Worm (Caenorhabditis elegans) whole organism, late embryonic: ENCODE data around the gene vps-41.

Experiments used
- C08G9.2 ChIP-seq: sonication (generic microtip); optimal IDR thresholded peaks from 2 replicates; lab custom pipeline; 2016; ENCODE audit warnings: mild to moderate bottlenecking, missing genetic modification characterization, moderate library complexity, missing compliant biosample characterization
- F13H6.1 ChIP-seq: sonication (generic microtip); optimal IDR thresholded peaks from 2 replicates; lab custom pipeline; 2016; ENCODE audit warnings: missing genetic modification characterization, missing compliant biosample characterization
- K02D7.2 ChIP-seq: sonication (generic microtip); optimal IDR thresholded peaks from 2 replicates; lab custom pipeline; 2017; ENCODE audit warnings: mild to moderate bottlenecking, missing genetic modification characterization, missing compliant biosample characterization
- K09A11.1 ChIP-seq: sonication (generic microtip); optimal IDR thresholded peaks from 2 replicates; lab custom pipeline; 2017; ENCODE audit warnings: antibody characterized with exemption, mild to moderate bottlenecking, missing genetic modification characterization, missing compliant biosample characterization; ENCODE audit not compliant: insufficient read depth
- T23F11.4 ChIP-seq: fragments of 200-800 bp; sonication (Bioruptor generic); optimal IDR thresholded peaks from 2 replicates; lab custom pipeline; 2018; ENCODE audit warnings: mild to moderate bottlenecking, missing genetic modification characterization, missing compliant biosample characterization
- Y22D7AL.16 ChIP-seq: sonication (generic microtip); optimal IDR thresholded peaks from 2 replicates; lab custom pipeline; 2016; ENCODE audit warnings: missing genetic modification characterization, missing compliant biosample characterization
- ahr-1 ChIP-seq: sonication (generic microtip); optimal IDR thresholded peaks from 2 replicates; lab custom pipeline; 2016; ENCODE audit warnings: missing genetic modification characterization, missing compliant biosample characterization
- ceh-14 ChIP-seq: sonication (generic microtip); optimal IDR thresholded peaks from 2 replicates; lab custom pipeline; 2016; ENCODE audit warnings: missing genotype, missing genetic modification characterization, missing compliant biosample characterization
- ceh-18 ChIP-seq: sonication (generic microtip); optimal IDR thresholded peaks from 2 replicates; lab custom pipeline; 2016; ENCODE audit warnings: missing genetic modification characterization, missing compliant biosample characterization
- ceh-19 ChIP-seq: fragments of 200-800 bp; sonication (Bioruptor generic); optimal IDR thresholded peaks from 2 replicates; lab custom pipeline; 2018; ENCODE audit warnings: mild to moderate bottlenecking, missing genetic modification characterization, missing compliant biosample characterization
- ceh-2 ChIP-seq: sonication (generic microtip); optimal IDR thresholded peaks from 2 replicates; lab custom pipeline; 2016; ENCODE audit warnings: missing genotype, missing genetic modification characterization, missing compliant biosample characterization
- ceh-22 ChIP-seq: sonication (generic microtip); optimal IDR thresholded peaks from 2 replicates; lab custom pipeline; 2017; ENCODE audit warnings: missing biosample characterization, missing genetic modification characterization
- ceh-30 ChIP-seq: fragments of 150-350 bp; optimal IDR thresholded peaks from 2 replicates; lab custom pipeline; 2014; ENCODE audit warnings: missing biosample characterization, missing genetic modification characterization
- ceh-31 ChIP-seq: sonication (generic microtip); optimal IDR thresholded peaks from 2 replicates; lab custom pipeline; 2016; ENCODE audit warnings: missing genetic modification characterization, missing compliant biosample characterization
- ceh-34 ChIP-seq: sonication (generic microtip); optimal IDR thresholded peaks from 2 replicates; lab custom pipeline; 2016; ENCODE audit warnings: mild to moderate bottlenecking, missing genetic modification characterization, missing compliant biosample characterization
- ceh-45 ChIP-seq: fragments of 200-800 bp; sonication (Bioruptor generic); IDR thresholded peaks from 2 replicates; pipeline ENCODE4 v1.3.6; 2022; ENCODE audit warnings: missing genetic modification reagents, missing genetic modification characterization, missing compliant biosample characterization
- ceh-48 ChIP-seq: sonication (generic microtip); optimal IDR thresholded peaks from 2 replicates; lab custom pipeline; 2016; ENCODE audit warnings: missing genetic modification characterization, inconsistent platforms, missing compliant biosample characterization
- ceh-6 ChIP-seq: fragments of 200-800 bp; sonication (Bioruptor generic); optimal IDR thresholded peaks from 2 replicates; lab custom pipeline; 2018; ENCODE audit warnings: mild to moderate bottlenecking, missing genetic modification characterization, missing compliant biosample characterization
- dmd-4 ChIP-seq: sonication (generic microtip); optimal IDR thresholded peaks from 2 replicates; lab custom pipeline; 2016; ENCODE audit warnings: borderline replicate concordance, missing genetic modification characterization, missing compliant biosample characterization
- dve-1 ChIP-seq: sonication (generic microtip); optimal IDR thresholded peaks from 2 replicates; lab custom pipeline; 2017; ENCODE audit warnings: antibody characterized with exemption, mild to moderate bottlenecking, missing genetic modification characterization, missing compliant biosample characterization
- elt-2 ChIP-seq: sonication (generic microtip); optimal IDR thresholded peaks from 2 replicates; lab custom pipeline; 2016; ENCODE audit warnings: missing genetic modification reagents, missing genetic modification characterization, missing compliant biosample characterization
- ets-4 ChIP-seq: sonication (generic microtip); optimal IDR thresholded peaks from 2 replicates; lab custom pipeline; 2016; ENCODE audit warnings: missing genetic modification characterization, missing compliant biosample characterization
- eyg-1 ChIP-seq: sonication (generic microtip); optimal IDR thresholded peaks from 2 replicates; lab custom pipeline; 2016; ENCODE audit warnings: missing genotype, missing genetic modification characterization, missing compliant biosample characterization
- fax-1 ChIP-seq: sonication (generic microtip); optimal IDR thresholded peaks from 2 replicates; lab custom pipeline; 2016; ENCODE audit warnings: missing genotype, missing genetic modification characterization, missing compliant biosample characterization
- fkh-10 ChIP-seq: fragments of 150-350 bp; optimal IDR thresholded peaks from 2 replicates; lab custom pipeline; 2014; ENCODE audit warnings: missing biosample characterization, missing genetic modification reagents, missing genetic modification characterization
- fkh-6 ChIP-seq: sonication (generic microtip); optimal IDR thresholded peaks from 2 replicates; lab custom pipeline; 2016; ENCODE audit warnings: missing genetic modification characterization, missing compliant biosample characterization
- hlh-13 ChIP-seq: fragments of 200-800 bp; sonication (Bioruptor generic); optimal IDR thresholded peaks from 2 replicates; lab custom pipeline; 2018; ENCODE audit warnings: mild to moderate bottlenecking, missing genetic modification characterization, missing compliant biosample characterization
- hlh-15 ChIP-seq: sonication (generic microtip); optimal IDR thresholded peaks from 2 replicates; lab custom pipeline; 2016; ENCODE audit warnings: missing genetic modification characterization, missing compliant biosample characterization
- hlh-30 ChIP-seq: sonication (generic microtip); optimal IDR thresholded peaks from 2 replicates; lab custom pipeline; 2017; ENCODE audit warnings: antibody characterized with exemption, missing genetic modification characterization, missing compliant biosample characterization; ENCODE audit not compliant: insufficient read depth
- hlh-8 ChIP-seq: sonication (generic microtip); optimal IDR thresholded peaks from 2 replicates; lab custom pipeline; 2016; ENCODE audit warnings: missing genotype, missing genetic modification characterization, missing compliant biosample characterization
- lim-6 ChIP-seq: sonication (generic microtip); optimal IDR thresholded peaks from 2 replicates; lab custom pipeline; 2016; ENCODE audit warnings: missing genetic modification characterization, missing compliant biosample characterization
- lin-11 ChIP-seq: fragments of 200-800 bp; sonication (Bioruptor generic); optimal IDR thresholded peaks from 2 replicates; lab custom pipeline; 2018; ENCODE audit warnings: mild to moderate bottlenecking, missing genetic modification characterization, missing compliant biosample characterization
- nhr-11 ChIP-seq: fragments of 150-350 bp; optimal IDR thresholded peaks from 2 replicates; lab custom pipeline; 2014; ENCODE audit warnings: missing biosample characterization, missing genetic modification characterization
- nhr-232 ChIP-seq: sonication (generic microtip); optimal IDR thresholded peaks from 2 replicates; lab custom pipeline; 2016; ENCODE audit warnings: missing genetic modification characterization, missing compliant biosample characterization
- npax-4 ChIP-seq: sonication (generic microtip); optimal IDR thresholded peaks from 2 replicates; lab custom pipeline; 2016; ENCODE audit warnings: missing genetic modification characterization, missing compliant biosample characterization
- odd-2 ChIP-seq: sonication (generic microtip); optimal IDR thresholded peaks from 2 replicates; lab custom pipeline; 2017; ENCODE audit warnings: antibody characterized with exemption, mild to moderate bottlenecking, missing genetic modification characterization, missing compliant biosample characterization
- pag-3 ChIP-seq: sonication (generic microtip); optimal IDR thresholded peaks from 2 replicates; lab custom pipeline; 2016; ENCODE audit warnings: missing compliant biosample characterization, missing genetic modification characterization, borderline replicate concordance
- pat-9 ChIP-seq: fragments of 200-800 bp; sonication (Bioruptor generic); optimal IDR thresholded peaks from 2 replicates; lab custom pipeline; 2018; ENCODE audit warnings: mild to moderate bottlenecking, missing genetic modification characterization, moderate library complexity, missing compliant biosample characterization
- pax-1 ChIP-seq: fragments of 150-350 bp; optimal IDR thresholded peaks from 2 replicates; lab custom pipeline; 2014; ENCODE audit warnings: missing biosample characterization, missing genetic modification characterization
- pha-2 ChIP-seq: sonication (generic microtip); optimal IDR thresholded peaks from 2 replicates; lab custom pipeline; 2017; ENCODE audit warnings: mild to moderate bottlenecking, missing genetic modification characterization, missing compliant biosample characterization
- pha-4 ChIP-seq: fragments of 150-350 bp; optimal IDR thresholded peaks from 2 replicates; lab custom pipeline; 2018; ENCODE audit warnings: missing biosample characterization, missing genetic modification reagents, missing genetic modification characterization
- pqm-1 ChIP-seq: sonication (generic microtip); optimal IDR thresholded peaks from 2 replicates; lab custom pipeline; 2016; ENCODE audit warnings: missing genetic modification characterization, missing compliant biosample characterization
- pros-1 ChIP-seq: fragments of 150-350 bp; optimal IDR thresholded peaks from 2 replicates; lab custom pipeline; 2014; ENCODE audit warnings: missing biosample characterization, missing genetic modification reagents, missing genetic modification characterization
- ref-2 ChIP-seq: sonication (generic microtip); optimal IDR thresholded peaks from 2 replicates; lab custom pipeline; 2016; ENCODE audit warnings: missing genetic modification characterization, missing compliant biosample characterization
- sox-4 ChIP-seq: sonication (generic microtip); optimal IDR thresholded peaks from 2 replicates; lab custom pipeline; 2017; ENCODE audit warnings: mild to moderate bottlenecking, missing genetic modification characterization, inconsistent platforms, missing compliant biosample characterization
- tbx-7 ChIP-seq: sonication (generic microtip); optimal IDR thresholded peaks from 2 replicates; lab custom pipeline; 2016; ENCODE audit warnings: missing genotype, missing genetic modification characterization, missing compliant biosample characterization
- unc-42 ChIP-seq: sonication (generic microtip); optimal IDR thresholded peaks from 2 replicates; lab custom pipeline; 2016; ENCODE audit warnings: missing genotype, missing genetic modification characterization, missing compliant biosample characterization
- unc-55 ChIP-seq: sonication (generic microtip); optimal IDR thresholded peaks from 2 replicates; lab custom pipeline; 2017; ENCODE audit warnings: missing biosample characterization, missing genetic modification reagents, missing genetic modification characterization
- unc-86 ChIP-seq: sonication (generic microtip); optimal IDR thresholded peaks from 2 replicates; lab custom pipeline; 2016; ENCODE audit warnings: missing genetic modification characterization, missing compliant biosample characterization
- zip-5 ChIP-seq: sonication (generic microtip); optimal IDR thresholded peaks from 2 replicates; lab custom pipeline; 2016; ENCODE audit warnings: missing genetic modification characterization, missing compliant biosample characterization

The vps-41 gene

DNA sequence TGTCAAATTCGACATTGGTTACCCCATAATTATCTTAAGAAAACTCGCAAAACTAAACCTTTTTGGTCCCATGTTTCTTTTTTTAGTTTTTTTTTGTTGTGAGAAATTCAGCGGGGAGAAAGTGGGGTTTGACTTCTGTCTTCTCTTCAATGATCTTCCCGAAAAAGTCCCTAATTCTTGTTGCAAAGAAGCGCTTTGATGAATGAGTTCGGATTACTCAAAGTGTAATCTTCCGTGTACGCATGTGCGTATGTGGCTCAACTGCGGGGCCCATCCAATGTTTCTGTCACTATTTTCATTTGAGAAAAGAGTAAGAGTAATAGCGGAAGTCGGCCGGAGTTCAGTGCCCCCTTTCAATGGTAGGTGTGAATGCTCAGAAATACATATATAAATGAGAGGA, 27.5 kb downstream of the vps-41 start:
- TF ChIP-seq ceh-14 (tag; lab: Kevin White, UChicago) (no peak), ceh-34 (tag; lab: Kevin White, UChicago) (no peak)
- TF ChIP-seq, all 69 proteins: peak for 0

DNA sequence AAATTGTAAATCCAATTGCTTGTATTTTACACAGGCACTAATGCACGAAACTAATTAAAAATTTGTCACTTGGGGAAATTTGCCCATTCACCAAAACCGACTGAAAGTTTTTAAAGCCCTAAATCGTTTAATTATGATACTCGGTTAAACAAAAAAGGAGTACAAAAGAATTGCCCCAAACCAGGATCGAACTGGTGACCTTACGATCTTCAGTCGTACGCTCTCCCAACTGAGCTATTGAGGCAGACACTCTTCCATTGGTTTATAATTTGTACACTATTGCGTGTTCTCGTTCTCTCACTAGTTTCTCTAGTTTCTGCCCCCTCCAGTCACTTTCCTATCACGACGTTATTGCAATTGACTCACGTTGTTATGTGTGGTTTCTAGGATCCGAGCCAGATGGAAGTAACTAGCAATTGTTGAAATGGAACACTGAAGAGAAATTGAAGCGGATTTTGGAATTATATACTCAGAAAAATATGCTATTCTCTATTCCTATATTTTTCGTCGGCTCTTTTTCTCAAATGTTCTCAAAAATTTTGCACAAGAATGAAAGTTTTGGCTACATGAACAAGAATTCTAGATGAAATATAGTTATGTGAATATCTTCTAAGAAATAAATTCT, 35.7 kb downstream of the vps-41 start:
- no peak for TF ChIP-seq fkh-10 (GFP tag; lab: Kevin White, UChicago)
- TF ChIP-seq F13H6.1, result peak; percentile 58
- TF ChIP-seq lin-11 (tag; lab: Kevin White, UChicago), result peak; percentile 58
- peak; percentile 66 for TF ChIP-seq npax-4 (tag; lab: Kevin White, UChicago)
- TF ChIP-seq K09A11.1 (tag; lab: Kevin White, UChicago), result peak; percentile 49
- TF ChIP-seq dmd-4 (tag; lab: Kevin White, UChicago), result no peak
- TF ChIP-seq zip-5 (tag; lab: Kevin White, UChicago), result peak; percentile 34
- TF ChIP-seq lim-6 (tag; lab: Kevin White, UChicago), result peak; percentile 41
- no peak for TF ChIP-seq pax-1 (tag; lab: Kevin White, UChicago)
- TF ChIP-seq unc-86, result peak; percentile 78
- TF ChIP-seq unc-55 (GFP tag; lab: Kevin White, UChicago), result no peak
- peak; percentile 41 for TF ChIP-seq hlh-15
- TF ChIP-seq ceh-19, result peak; percentile 65
- TF ChIP-seq pat-9 (tag; lab: Kevin White, UChicago), result peak; percentile 46
- TF ChIP-seq ceh-48 (tag; lab: Kevin White, UChicago), result peak; percentile 60
- no peak for TF ChIP-seq pag-3 (tag; lab: Kevin White, UChicago)
- TF ChIP-seq nhr-232 (tag; lab: Kevin White, UChicago), result peak; percentile 70
- TF ChIP-seq pqm-1, result no peak
- no peak for TF ChIP-seq ceh-22
- TF ChIP-seq fax-1 (tag; lab: Kevin White, UChicago), result peak; percentile 60
- TF ChIP-seq nhr-11 (tag; lab: Kevin White, UChicago), result no peak
- peak; percentile 67 for TF ChIP-seq sox-4
- peak; percentile 11 for TF ChIP-seq eyg-1 (tag; lab: Kevin White, UChicago)
- TF ChIP-seq dve-1 (tag; lab: Kevin White, UChicago), result peak; percentile 34
- peak; percentile 18 for TF ChIP-seq ahr-1
- peak; percentile 68 for TF ChIP-seq elt-2 (tag; lab: Kevin White, UChicago)
- no peak for TF ChIP-seq pros-1 (tag; lab: Kevin White, UChicago)
- TF ChIP-seq ceh-6, result peak; percentile 77
- no peak for TF ChIP-seq ets-4 (tag; lab: Kevin White, UChicago)
- no peak for TF ChIP-seq odd-2
- TF ChIP-seq fkh-6 (tag; lab: Kevin White, UChicago), result peak; percentile 68
- TF ChIP-seq hlh-8 (tag; lab: Kevin White, UChicago), result no peak
- peak; percentile 30 for TF ChIP-seq C08G9.2 (tag; lab: Kevin White, UChicago)
- peak; percentile 60 for TF ChIP-seq ceh-31 (tag; lab: Kevin White, UChicago)
- TF ChIP-seq pha-2 (tag; lab: Kevin White, UChicago), result peak; percentile 79
- peak; percentile 45 for TF ChIP-seq ceh-30
- peak; percentile 54 for TF ChIP-seq ceh-2 (tag; lab: Kevin White, UChicago)
- peak; percentile 55 for TF ChIP-seq ceh-34 (tag; lab: Kevin White, UChicago)
- no peak for TF ChIP-seq pha-4
- no peak for TF ChIP-seq hlh-30 (tag; lab: Kevin White, UChicago)
- peak; percentile 56 for TF ChIP-seq ref-2 (tag; lab: Kevin White, UChicago)
- peak; percentile 26 for TF ChIP-seq unc-42 (tag; lab: Kevin White, UChicago)
- TF ChIP-seq ceh-18 (tag; lab: Kevin White, UChicago), result peak; percentile 54
- peak; percentile 58 for TF ChIP-seq K02D7.2 (tag; lab: Kevin White, UChicago)
- TF ChIP-seq hlh-13 (GFP tag; lab: Kevin White, UChicago), result peak; percentile 75
- no peak for TF ChIP-seq tbx-7 (tag; lab: Kevin White, UChicago)
- TF ChIP-seq Y22D7AL.16 (tag; lab: Kevin White, UChicago), result peak; percentile 69
- peak; percentile 68 for TF ChIP-seq T23F11.4 (GFP tag; lab: Kevin White, UChicago)
- TF ChIP-seq ceh-45, result peak; percentile 56; the same call in 1 of the 2 replicates
- TF ChIP-seq ceh-14 (tag; lab: Kevin White, UChicago), result peak; percentile 63
